Fruit fly (Drosophila melanogaster) whole organism, embryonic: ENCODE measurements around the gene ppk20.

Experiments
- ATbp ChIP-seq: fragments of 200-800 bp; sonication (Bioruptor generic); optimal IDR thresholded peaks from 2 replicates; lab custom pipeline; 2017; ENCODE audit warnings: missing biosample characterization, mild to moderate bottlenecking, missing genetic modification characterization, missing genetic modification reagents
- Aef1 ChIP-seq: fragments of 200-800 bp; sonication (Bioruptor generic); IDR thresholded peaks from 3 replicates; pipeline ENCODE4 v1.3.6; 2022; ENCODE audit warnings: missing biosample characterization, missing genetic modification characterization
- Awh ChIP-seq: fragments of 200-800 bp; sonication (Bioruptor generic); IDR thresholded peaks from 2 replicates; pipeline ENCODE4, ENCODE4 v1.3.6; 2022; ENCODE audit warnings: missing biosample characterization, missing genetic modification characterization
- Bteb2 ChIP-seq: fragments of 200-800 bp; sonication (Bioruptor generic); optimal IDR thresholded peaks from 2 replicates; lab custom pipeline; 2016; ENCODE audit warnings: missing biosample characterization, missing genetic modification characterization
- CG10366 ChIP-seq: fragments of 200-800 bp; sonication (Bioruptor generic); IDR thresholded peaks from 2 replicates; pipeline ENCODE4 v1.3.6; 2022; ENCODE audit warnings: missing biosample characterization, missing genetic modification characterization
- CG10959 ChIP-seq: fragments of 200-800 bp; sonication (Bioruptor generic); IDR thresholded peaks from 2 replicates; pipeline ENCODE4 v1.3.6; 2022; ENCODE audit warnings: missing biosample characterization, missing genetic modification characterization
- CG11398 ChIP-seq: fragments of 200-800 bp; sonication (Bioruptor generic); optimal IDR thresholded peaks from 2 replicates; lab custom pipeline; 2016; ENCODE audit warnings: missing biosample characterization, missing genetic modification characterization
- CG12071 ChIP-seq: fragments of 200-800 bp; sonication (Bioruptor generic); optimal IDR thresholded peaks from 3 replicates; lab custom pipeline; 2018; ENCODE audit warnings: missing biosample characterization, mild to moderate bottlenecking, missing genetic modification characterization
- CG12744 ChIP-seq: fragments of 200-800 bp; sonication (Bioruptor generic); optimal IDR thresholded peaks from 2 replicates; lab custom pipeline; 2016; ENCODE audit warnings: missing biosample characterization, missing genetic modification characterization
- CG13775 ChIP-seq: fragments of 200-800 bp; sonication (Bioruptor generic); optimal IDR thresholded peaks from 3 replicates; lab custom pipeline; 2017; ENCODE audit warnings: missing biosample characterization, mild to moderate bottlenecking, missing genetic modification characterization
- CG13894 ChIP-seq: fragments of 200-800 bp; sonication (Bioruptor generic); optimal IDR thresholded peaks from 3 replicates; lab custom pipeline; 2018; ENCODE audit warnings: missing biosample characterization, mild to moderate bottlenecking, missing genetic modification characterization, moderate library complexity
- CG16779 ChIP-seq: fragments of 200-800 bp; sonication (Bioruptor generic); IDR thresholded peaks from 2 replicates; pipeline ENCODE4 v1.3.6; 2022; ENCODE audit warnings: missing biosample characterization, missing genetic modification characterization
- CG17186 ChIP-seq: fragments of 200-800 bp; sonication (Bioruptor generic); optimal IDR thresholded peaks from 3 replicates; lab custom pipeline; 2017; ENCODE audit warnings: missing biosample characterization, missing genetic modification reagents, missing genetic modification characterization
- CG2202 ChIP-seq: fragments of 200-800 bp; sonication (Bioruptor generic); optimal IDR thresholded peaks from 2 replicates; lab custom pipeline; 2018; ENCODE audit warnings: missing biosample characterization, mild to moderate bottlenecking, missing genetic modification characterization
- CG2712 ChIP-seq: fragments of 200-800 bp; optimal IDR thresholded peaks from 3 replicates; lab custom pipeline; 2019; ENCODE audit warnings: missing biosample characterization, mild to moderate bottlenecking, missing genetic modification characterization, moderate library complexity
- CG6254 ChIP-seq: fragments of 200-800 bp; sonication (Bioruptor generic); optimal IDR thresholded peaks from 3 replicates; lab custom pipeline; 2017; ENCODE audit warnings: mild to moderate bottlenecking, missing biosample characterization, missing genetic modification reagents, missing genetic modification characterization
- CG8281 ChIP-seq: fragments of 200-800 bp; sonication (Bioruptor generic); optimal IDR thresholded peaks from 2 replicates; lab custom pipeline; 2018; ENCODE audit warnings: missing biosample characterization, mild to moderate bottlenecking, missing genetic modification characterization, moderate library complexity
- CG8765 ChIP-seq: fragments of 200-800 bp; sonication (Bioruptor generic); IDR thresholded peaks from 2 replicates; pipeline ENCODE4 v1.3.6; 2022; ENCODE audit warnings: missing biosample characterization, missing genetic modification characterization
- CG9876 ChIP-seq: fragments of 200-800 bp; sonication (Bioruptor generic); optimal IDR thresholded peaks from 2 replicates; lab custom pipeline; 2016; ENCODE audit warnings: missing biosample characterization, missing genetic modification characterization
- Chrac-16 ChIP-seq: fragments of 200-800 bp; sonication (Bioruptor generic); optimal IDR thresholded peaks from 3 replicates; lab custom pipeline; 2016; ENCODE audit warnings: missing biosample characterization, missing genetic modification characterization
- Dp ChIP-seq: fragments of 200-800 bp; sonication (Bioruptor generic); optimal IDR thresholded peaks from 2 replicates; lab custom pipeline; 2018; ENCODE audit warnings: missing biosample characterization, mild to moderate bottlenecking, missing genetic modification characterization, moderate library complexity
- Elba2 ChIP-seq: fragments of 200-800 bp; sonication (Bioruptor generic); optimal IDR thresholded peaks from 3 replicates; lab custom pipeline; 2016; ENCODE audit warnings: missing biosample characterization, missing genetic modification characterization
- H2.0 ChIP-seq: fragments of 200-800 bp; sonication (Bioruptor generic); IDR thresholded peaks from 2 replicates; pipeline ENCODE4 v1.3.6; 2022; ENCODE audit warnings: missing biosample characterization, missing genetic modification characterization
- HHEX ChIP-seq: fragments of 200-800 bp; sonication (Bioruptor generic); optimal IDR thresholded peaks from 3 replicates; lab custom pipeline; 2017; ENCODE audit warnings: missing biosample characterization, mild to moderate bottlenecking, missing genetic modification characterization, missing genetic modification reagents
- HLH3B ChIP-seq: fragments of 200-800 bp; sonication (Bioruptor generic); IDR thresholded peaks from 2 replicates; pipeline ENCODE4 v1.3.6; 2022; ENCODE audit warnings: missing biosample characterization, missing genetic modification characterization
- HLHmδ ChIP-seq: fragments of 200-800 bp; sonication (Bioruptor generic); optimal IDR thresholded peaks from 2 replicates; lab custom pipeline; 2018; ENCODE audit warnings: missing biosample characterization, mild to moderate bottlenecking, missing genetic modification characterization, moderate library complexity
- Lim3 ChIP-seq: fragments of 200-800 bp; sonication (Bioruptor generic); IDR thresholded peaks from 2 replicates; pipeline ENCODE4 v1.3.6; 2022; ENCODE audit warnings: missing biosample characterization, missing genetic modification characterization
- NC2α ChIP-seq: fragments of 200-800 bp; sonication (Bioruptor generic); optimal IDR thresholded peaks from 2 replicates; lab custom pipeline; 2016; ENCODE audit warnings: missing biosample characterization, missing genetic modification characterization
- Ssrp ChIP-seq: fragments of 200-800 bp; sonication (Bioruptor generic); optimal IDR thresholded peaks from 2 replicates; lab custom pipeline; 2018; ENCODE audit warnings: missing biosample characterization, mild to moderate bottlenecking, missing genetic modification characterization, moderate library complexity
- TFAM ChIP-seq: fragments of 200-800 bp; sonication (Bioruptor generic); optimal IDR thresholded peaks from 2 replicates; lab custom pipeline; 2017; ENCODE audit warnings: missing biosample characterization, missing genetic modification characterization, inconsistent platforms
- Usf ChIP-seq: fragments of 200-800 bp; sonication (Bioruptor generic); optimal IDR thresholded peaks from 2 replicates; lab custom pipeline; 2017; ENCODE audit warnings: missing genotype, missing biosample characterization, missing genetic modification characterization
- amos ChIP-seq: fragments of 200-800 bp; sonication (Bioruptor generic); IDR thresholded peaks from 2 replicates; pipeline ENCODE4 v1.3.6; 2022; ENCODE audit warnings: missing biosample characterization, missing genetic modification characterization; ENCODE audit not compliant: partially characterized antibody
- aop ChIP-seq: fragments of 200-800 bp; sonication (Bioruptor generic); IDR thresholded peaks from 2 replicates; pipeline ENCODE4 v1.3.6; 2022; ENCODE audit warnings: missing biosample characterization, missing genetic modification characterization
- ash1 ChIP-seq: fragments of 200-800 bp; sonication (Bioruptor generic); optimal IDR thresholded peaks from 2 replicates; lab custom pipeline; 2018; ENCODE audit warnings: missing biosample characterization, mild to moderate bottlenecking, missing genetic modification characterization
- bsh ChIP-seq, 2 experiments: fragments of 200-800 bp; sonication (Bioruptor generic); optimal IDR thresholded peaks; 2 replicates each; lab custom pipeline; 2017 to 2018; ENCODE audit warnings: mild to moderate bottlenecking in 2 of 2, missing biosample characterization in 2 of 2, missing genetic modification characterization in 2 of 2, moderate library complexity in 1 of 2
- chinmo ChIP-seq: fragments of 200-800 bp; sonication (Bioruptor generic); IDR thresholded peaks from 4 replicates; pipeline ENCODE4 v1.3.6; 2022; ENCODE audit warnings: missing biosample characterization, missing genetic modification characterization; ENCODE audit not compliant: partially characterized antibody
- dysf ChIP-seq: fragments of 200-800 bp; sonication (Bioruptor generic); IDR thresholded peaks from 3 replicates; pipeline ENCODE4 v1.3.6; 2022; ENCODE audit warnings: missing biosample characterization, missing genetic modification characterization
- esg ChIP-seq: fragments of 200-800 bp; sonication (Bioruptor generic); conservative IDR thresholded peaks from 2 replicates; pipeline ENCODE4 v1.3.6; 2022; ENCODE audit warnings: missing biosample characterization, missing genetic modification characterization
- gt ChIP-seq: fragments of 200-800 bp; sonication (Bioruptor generic); IDR thresholded peaks from 2 replicates; pipeline ENCODE4 v1.3.6; 2022; ENCODE audit warnings: missing biosample characterization, missing genetic modification characterization
- jigr1 ChIP-seq: fragments of 200-800 bp; sonication (Bioruptor generic); IDR thresholded peaks from 3 replicates; pipeline ENCODE4 v1.3.6; 2022; ENCODE audit warnings: missing biosample characterization, missing genetic modification characterization
- knrl ChIP-seq: fragments of 200-800 bp; sonication (Bioruptor generic); IDR thresholded peaks from 3 replicates; pipeline ENCODE4 v1.3.6; 2022; ENCODE audit warnings: missing biosample characterization, missing genetic modification characterization; ENCODE audit not compliant: partially characterized antibody
- nmo ChIP-seq: fragments of 200-800 bp; sonication (Bioruptor generic); optimal IDR thresholded peaks from 2 replicates; lab custom pipeline; 2018; ENCODE audit warnings: missing biosample characterization, mild to moderate bottlenecking, missing genetic modification characterization, moderate library complexity
- oc ChIP-seq: fragments of 200-800 bp; sonication (Bioruptor generic); optimal IDR thresholded peaks from 2 replicates; lab custom pipeline; 2018; ENCODE audit warnings: missing biosample characterization, mild to moderate bottlenecking, missing genetic modification characterization, moderate library complexity
- pros ChIP-seq: fragments of 200-800 bp; sonication (Bioruptor generic); optimal IDR thresholded peaks from 3 replicates; lab custom pipeline; 2019; ENCODE audit warnings: missing biosample characterization, mild to moderate bottlenecking, missing genetic modification characterization, moderate library complexity
- schlank ChIP-seq: fragments of 200-800 bp; sonication (Bioruptor generic); optimal IDR thresholded peaks from 2 replicates; lab custom pipeline; 2018; ENCODE audit warnings: missing biosample characterization, mild to moderate bottlenecking, missing genetic modification characterization
- stwl ChIP-seq: fragments of 200-800 bp; sonication (Bioruptor generic); optimal IDR thresholded peaks from 3 replicates; lab custom pipeline; 2018; ENCODE audit warnings: missing biosample characterization, mild to moderate bottlenecking, missing genetic modification characterization, moderate library complexity
- unc-4 ChIP-seq: fragments of 200-800 bp; sonication (Bioruptor generic); IDR thresholded peaks from 2 replicates; pipeline ENCODE4 v1.3.6; 2022; ENCODE audit warnings: missing biosample characterization, missing genetic modification characterization; ENCODE audit not compliant: partially characterized antibody
- wdn ChIP-seq: fragments of 200-800 bp; sonication (Bioruptor generic); IDR thresholded peaks from 2 replicates; pipeline ENCODE4 v1.3.6; 2022; ENCODE audit warnings: missing biosample characterization, missing genetic modification characterization
- wek ChIP-seq: fragments of 200-800 bp; sonication (Bioruptor generic); optimal IDR thresholded peaks from 3 replicates; lab custom pipeline; 2018; ENCODE audit warnings: missing biosample characterization, mild to moderate bottlenecking, missing genetic modification characterization, moderate library complexity
- zen ChIP-seq: fragments of 200-800 bp; sonication (Bioruptor generic); optimal IDR thresholded peaks from 3 replicates; lab custom pipeline; 2018; ENCODE audit warnings: missing biosample characterization, mild to moderate bottlenecking, missing genetic modification characterization, moderate library complexity

The ppk20 gene

dm6 chr3R:29675333-29675732 lies 6.7 kb upstream of the ppk20 start, which contains the start of the genes Bub3 and Cap-D2 (continued):
- TF ChIP-seq CG8281 (tag; lab: Kevin White, UChicago): no peak
- TF ChIP-seq HLH3B (GFP tag; lab: Robert Waterston, UW): peak; percentile 67
- TF ChIP-seq Chrac-16 (GFP tag; lab: Kevin White, UChicago): peak; percentile 74
- TF ChIP-seq stwl (tag; lab: Kevin White, UChicago): peak; percentile 71
- TF ChIP-seq unc-4 (GFP tag; lab: Robert Waterston, UW): peak; percentile 84
- peak; percentile 47 for TF ChIP-seq Elba2 (GFP tag; lab: Kevin White, UChicago)
- TF ChIP-seq CG8765 (GFP tag; lab: Robert Waterston, UW): peak; percentile 43; the same call in 1 of the 2 replicates
- TF ChIP-seq zen (tag; lab: Kevin White, UChicago): peak; percentile 78
- TF ChIP-seq gt (GFP tag; lab: Robert Waterston, UW): no peak
- no peak for TF ChIP-seq jigr1 (GFP tag; lab: Robert Waterston, UW)
- peak; percentile 61 for TF ChIP-seq CG11398 (GFP tag; lab: Kevin White, UChicago)
- TF ChIP-seq ATbp (GFP tag; lab: Kevin White, UChicago): no peak
- peak; percentile 12 for TF ChIP-seq oc (tag; lab: Kevin White, UChicago)
- peak; percentile 70 for TF ChIP-seq esg (GFP tag; lab: Robert Waterston, UW)
- TF ChIP-seq CG2712 (tag; lab: Kevin White, UChicago): peak; percentile 73
- peak; percentile 69 for TF ChIP-seq H2.0 (GFP tag; lab: Robert Waterston, UW)
- 0 out of 2 replicates have a peak, but pooled peaks have one; percentile 45 for TF ChIP-seq wdn (GFP tag; lab: Robert Waterston, UW)
- TF ChIP-seq amos (GFP tag; lab: Robert Waterston, UW): peak; percentile 70
- TF ChIP-seq Awh (GFP tag; lab: Robert Waterston, UW): no peak
- TF ChIP-seq CG2202: peak; percentile 20
- no peak for TF ChIP-seq schlank (tag; lab: Kevin White, UChicago)
- TF ChIP-seq CG17186 (GFP tag; lab: Kevin White, UChicago): peak; percentile 16
- TF ChIP-seq Usf (GFP tag; lab: Kevin White, UChicago): no peak
- TF ChIP-seq Lim3 (GFP tag; lab: Robert Waterston, UW): no peak
- peak; percentile 53 for TF ChIP-seq HHEX (GFP tag; lab: Kevin White, UChicago)
- TF ChIP-seq dysf (GFP tag; lab: Robert Waterston, UW): no peak
- peak; percentile 19 for TF ChIP-seq NC2α (GFP tag; lab: Kevin White, UChicago)
- no peak for TF ChIP-seq CG6254
- TF ChIP-seq CG16779: no peak
- TF ChIP-seq knrl (GFP tag; lab: Robert Waterston, UW): peak; percentile 87
- TF ChIP-seq Aef1 (GFP tag; lab: Robert Waterston, UW): peak; percentile 76
- no peak for TF ChIP-seq pros
- peak; percentile 99 for TF ChIP-seq wek (GFP tag; lab: Kevin White, UChicago)
- TF ChIP-seq Ssrp (tag; lab: Kevin White, UChicago): peak; percentile 53
- TF ChIP-seq TFAM (GFP tag; lab: Kevin White, UChicago): no peak
- no peak for TF ChIP-seq CG13894 (tag; lab: Kevin White, UChicago)
- TF ChIP-seq nmo: peak; percentile 75
- TF ChIP-seq CG12744 (GFP tag; lab: Kevin White, UChicago): peak; percentile 53
- TF ChIP-seq CG12071 (GFP tag; lab: Kevin White, UChicago): no peak
- peak; percentile 59 for TF ChIP-seq Dp
- peak in 1 of 2 experiments; percentile 75 for TF ChIP-seq bsh (GFP tag; optimal IDR thresholded peaks at IDR 0.05; lab: Kevin White, UChicago)
- TF ChIP-seq CG13775 (GFP tag; lab: Kevin White, UChicago): peak; percentile 73
- TF ChIP-seq chinmo (GFP tag; lab: Robert Waterston, UW): no peak
- TF ChIP-seq ash1 (GFP tag; lab: Kevin White, UChicago): no peak
- peak; percentile 62 for TF ChIP-seq Bteb2
- peak; percentile 46 for TF ChIP-seq CG10959
- TF ChIP-seq CG9876 (GFP tag; lab: Kevin White, UChicago): peak; percentile 56
- no peak for TF ChIP-seq HLHmδ (GFP tag; lab: Kevin White, UChicago)
- TF ChIP-seq aop: peak; percentile 58; the same call in 1 of the 2 replicates
- peak; percentile 66 for TF ChIP-seq CG10366 (GFP tag; lab: Robert Waterston, UW)
